Worm (Caenorhabditis elegans) whole organism, midembryonic: Measurements from ENCODE around the gene dgat-2.

Source experiments
- T22C8.4 ChIP-seq: fragments of 200-800 bp; sonication (Bioruptor generic); IDR thresholded peaks from 2 replicates; pipeline ENCODE4 v1.3.6; 2022; ENCODE audit warnings: missing genetic modification characterization, missing compliant biosample characterization
- flt-1 ChIP-seq: fragments of 200-800 bp; sonication (Bioruptor generic); IDR thresholded peaks from 2 replicates; pipeline ENCODE4 v1.3.6; 2022; ENCODE audit warnings: missing genetic modification characterization, missing compliant biosample characterization
- tab-1 ChIP-seq: fragments of 200-800 bp; sonication (Bioruptor generic); IDR thresholded peaks from 2 replicates; pipeline ENCODE4 v1.3.6; 2022; ENCODE audit warnings: missing genetic modification characterization, missing compliant biosample characterization

- TF ChIP-seq tab-1 (no peak), T22C8.4 (no peak), flt-1 (no peak)
These were observed 31.5 kb upstream of the dgat-2 start, which contains the start of gene F57G4.10 for ce11 chrV:17628566-17628965.
